Fruit fly (Drosophila melanogaster) whole organism, embryonic: ENCODE data around the gene CG13601.

Source experiments
- Atf6 ChIP-seq: fragments of 200-800 bp; sonication (Bioruptor generic); IDR thresholded peaks from 2 replicates; pipeline ENCODE4 v1.3.6; 2022; ENCODE audit warnings: missing biosample characterization, missing genetic modification characterization
- CG10147 ChIP-seq: fragments of 200-800 bp; sonication (Bioruptor generic); optimal IDR thresholded peaks from 2 replicates; lab custom pipeline; 2019; ENCODE audit warnings: missing biosample characterization, mild to moderate bottlenecking, missing genetic modification characterization, moderate library complexity
- CG11723 ChIP-seq: fragments of 200-800 bp; sonication (Bioruptor generic); optimal IDR thresholded peaks from 2 replicates; lab custom pipeline; 2017; ENCODE audit warnings: missing biosample characterization, mild to moderate bottlenecking, missing genetic modification characterization
- CG12236 ChIP-seq: fragments of 200-800 bp; sonication (Bioruptor generic); optimal IDR thresholded peaks from 2 replicates; lab custom pipeline; 2016; ENCODE audit warnings: missing biosample characterization, missing genetic modification characterization
- CG13123 ChIP-seq: fragments of 200-800 bp; sonication (Bioruptor generic); optimal IDR thresholded peaks from 2 replicates; lab custom pipeline; 2016; ENCODE audit warnings: missing biosample characterization, missing genetic modification characterization
- CG13296 ChIP-seq: fragments of 200-800 bp; sonication (Bioruptor generic); optimal IDR thresholded peaks from 3 replicates; lab custom pipeline; 2018; ENCODE audit warnings: missing biosample characterization, mild to moderate bottlenecking, missing genetic modification characterization
- CG13624 ChIP-seq: fragments of 200-800 bp; sonication (Bioruptor generic); optimal IDR thresholded peaks from 2 replicates; lab custom pipeline; 2016; ENCODE audit warnings: missing biosample characterization, missing genetic modification characterization
- CG14050 ChIP-seq: fragments of 200-800 bp; sonication (Bioruptor generic); IDR thresholded peaks from 3 replicates; pipeline ENCODE4 v1.3.6; 2022; ENCODE audit warnings: missing biosample characterization, missing genetic modification characterization
- CG14860 ChIP-seq: fragments of 200-800 bp; sonication (Bioruptor generic); IDR thresholded peaks from 3 replicates; pipeline ENCODE4 v1.3.6; 2022; ENCODE audit warnings: missing biosample characterization, missing genetic modification characterization; ENCODE audit not compliant: partially characterized antibody
- CG15479 ChIP-seq: fragments of 200-800 bp; sonication (Bioruptor generic); optimal IDR thresholded peaks from 3 replicates; lab custom pipeline; 2019; ENCODE audit warnings: missing biosample characterization, mild to moderate bottlenecking, missing genetic modification characterization, moderate library complexity
- CG1602 ChIP-seq: fragments of 200-800 bp; sonication (Bioruptor generic); optimal IDR thresholded peaks from 3 replicates; lab custom pipeline; 2016; ENCODE audit warnings: missing biosample characterization, missing genetic modification characterization
- CG16813 ChIP-seq: fragments of 200-800 bp; sonication (Bioruptor generic); IDR thresholded peaks from 3 replicates; pipeline ENCODE4 v1.3.6; 2022; ENCODE audit warnings: missing biosample characterization, missing genetic modification characterization; ENCODE audit not compliant: partially characterized antibody
- CG30020 ChIP-seq: fragments of 200-800 bp; optimal IDR thresholded peaks from 2 replicates; lab custom pipeline; 2019; ENCODE audit warnings: missing biosample characterization, mild to moderate bottlenecking, missing genetic modification characterization, moderate library complexity
- CG4360 ChIP-seq: fragments of 200-800 bp; sonication (Bioruptor generic); IDR thresholded peaks from 2 replicates; pipeline ENCODE4 v1.3.6; 2022; ENCODE audit warnings: missing biosample characterization, missing genetic modification characterization
- CG5245 ChIP-seq: fragments of 200-800 bp; sonication (Bioruptor generic); optimal IDR thresholded peaks from 3 replicates; lab custom pipeline; 2016; ENCODE audit warnings: missing biosample characterization, missing genetic modification characterization
- CG6683 ChIP-seq: fragments of 200-800 bp; sonication (Bioruptor generic); optimal IDR thresholded peaks from 2 replicates; lab custom pipeline; 2017; ENCODE audit warnings: missing biosample characterization, mild to moderate bottlenecking, missing genetic modification characterization, missing genetic modification reagents
- CG8478 ChIP-seq: fragments of >200 bp; optimal IDR thresholded peaks from 2 replicates; lab custom pipeline; 2018
- CG9609 ChIP-seq: fragments of 200-800 bp; sonication (Bioruptor generic); optimal IDR thresholded peaks from 3 replicates; lab custom pipeline; 2016; ENCODE audit warnings: missing biosample characterization, missing genetic modification characterization
- CoRest ChIP-seq: fragments of 200-800 bp; sonication (Bioruptor generic); optimal IDR thresholded peaks from 3 replicates; lab custom pipeline; 2018; ENCODE audit warnings: missing biosample characterization, mild to moderate bottlenecking, missing genetic modification characterization, moderate library complexity
- D ChIP-seq, 2 experiments: fragments of 200-800 bp in 1 of 2; fragments of >200 bp in 1 of 2; sonication (Bioruptor generic) in 1 of 2; optimal IDR thresholded peaks; 2 replicates in 1 of 2; 3 replicates in 1 of 2; lab custom pipeline; 2017; ENCODE audit warnings: mild to moderate bottlenecking in 1 of 2, missing biosample characterization in 1 of 2, missing genetic modification characterization in 1 of 2, missing genetic modification reagents in 1 of 2
- Dip3 ChIP-seq: fragments of 200-800 bp; sonication (Bioruptor generic); optimal IDR thresholded peaks from 3 replicates; lab custom pipeline; 2016; ENCODE audit warnings: missing biosample characterization, missing genetic modification characterization
- Dll ChIP-seq: fragments of 200-800 bp; sonication (Bioruptor generic); IDR thresholded peaks from 4 replicates; pipeline ENCODE4 v1.3.6; 2022; ENCODE audit warnings: missing biosample characterization, missing genetic modification characterization; ENCODE audit not compliant: partially characterized antibody
- H2.0 ChIP-seq: fragments of 200-800 bp; sonication (Bioruptor generic); IDR thresholded peaks from 2 replicates; pipeline ENCODE4 v1.3.6; 2022; ENCODE audit warnings: missing biosample characterization, missing genetic modification characterization
- Lhr ChIP-seq: fragments of 200-800 bp; sonication (Bioruptor generic); optimal IDR thresholded peaks from 3 replicates; lab custom pipeline; 2017; ENCODE audit warnings: mild to moderate bottlenecking, missing biosample characterization, missing genetic modification reagents, missing genetic modification characterization
- Sin3A ChIP-seq: fragments of >200 bp; optimal IDR thresholded peaks from 2 replicates; lab custom pipeline; 2018
- Ssrp ChIP-seq: fragments of 200-800 bp; sonication (Bioruptor generic); optimal IDR thresholded peaks from 2 replicates; lab custom pipeline; 2018; ENCODE audit warnings: missing biosample characterization, mild to moderate bottlenecking, missing genetic modification characterization, moderate library complexity
- Stat92E ChIP-seq, 3 experiments: fragments of >200 bp in 2 of 3; fragments of 200-800 bp in 1 of 3; sonication (Bioruptor generic) in 1 of 3; optimal IDR thresholded peaks; 2 replicates each; lab custom pipeline; 2017 to 2019; ENCODE audit warnings: missing biosample characterization in 3 of 3, missing genetic modification characterization in 3 of 3, mild to moderate bottlenecking in 1 of 3, moderate library complexity in 1 of 3
- ab ChIP-seq: fragments of 200-800 bp; sonication (Bioruptor generic); optimal IDR thresholded peaks from 2 replicates; lab custom pipeline; 2016; ENCODE audit warnings: missing biosample characterization, missing genetic modification characterization
- bowl ChIP-seq: fragments of 200-800 bp; sonication (Bioruptor generic); IDR thresholded peaks from 2 replicates; pipeline ENCODE4 v1.3.6; 2022; ENCODE audit warnings: missing biosample characterization, missing genetic modification characterization
- cato ChIP-seq: fragments of 200-800 bp; sonication (Bioruptor generic); optimal IDR thresholded peaks from 2 replicates; lab custom pipeline; 2016; ENCODE audit warnings: missing biosample characterization, missing genetic modification characterization, borderline replicate concordance
- chn ChIP-seq: fragments of 200-800 bp; sonication (Bioruptor generic); optimal IDR thresholded peaks from 2 replicates; lab custom pipeline; 2016; ENCODE audit warnings: missing biosample characterization, missing genetic modification characterization
- ci ChIP-seq: fragments of 200-800 bp; sonication (Bioruptor generic); IDR thresholded peaks from 3 replicates; pipeline ENCODE4 v1.3.6; 2022; ENCODE audit warnings: missing biosample characterization, missing genetic modification characterization
- crol ChIP-seq: fragments of 200-800 bp; sonication (Bioruptor generic); IDR thresholded peaks from 2 replicates; pipeline ENCODE4 v1.3.6; 2022; ENCODE audit warnings: missing biosample characterization, missing genetic modification characterization
- dmrt11E ChIP-seq: fragments of 200-800 bp; sonication (Bioruptor generic); optimal IDR thresholded peaks from 3 replicates; lab custom pipeline; 2018; ENCODE audit warnings: missing biosample characterization, mild to moderate bottlenecking, missing genetic modification characterization, moderate library complexity
- esg ChIP-seq: fragments of 200-800 bp; sonication (Bioruptor generic); conservative IDR thresholded peaks from 2 replicates; pipeline ENCODE4 v1.3.6; 2022; ENCODE audit warnings: missing biosample characterization, missing genetic modification characterization
- exex ChIP-seq: fragments of 200-800 bp; sonication (Bioruptor generic); optimal IDR thresholded peaks from 4 replicates; lab custom pipeline; 2018; ENCODE audit warnings: missing biosample characterization, mild to moderate bottlenecking, missing genetic modification characterization, moderate library complexity
- ham ChIP-seq: fragments of 200-800 bp; sonication (Bioruptor generic); IDR thresholded peaks from 2 replicates; pipeline ENCODE4 v1.3.6; 2022; ENCODE audit warnings: missing biosample characterization, missing genetic modification characterization
- jigr1 ChIP-seq: fragments of 200-800 bp; sonication (Bioruptor generic); IDR thresholded peaks from 3 replicates; pipeline ENCODE4 v1.3.6; 2022; ENCODE audit warnings: missing biosample characterization, missing genetic modification characterization
- jing ChIP-seq: fragments of 200-800 bp; sonication (Bioruptor generic); optimal IDR thresholded peaks from 2 replicates; lab custom pipeline; 2018; ENCODE audit warnings: missing biosample characterization, mild to moderate bottlenecking, missing genetic modification characterization
- lab ChIP-seq: fragments of 200-800 bp; sonication (Bioruptor generic); optimal IDR thresholded peaks from 3 replicates; lab custom pipeline; 2017; ENCODE audit warnings: missing biosample characterization, missing genetic modification characterization, mild to moderate bottlenecking, moderate library complexity, missing genetic modification reagents
- lilli ChIP-seq: fragments of 200-800 bp; sonication (Bioruptor generic); optimal IDR thresholded peaks from 3 replicates; lab custom pipeline; 2016; ENCODE audit warnings: missing biosample characterization, missing genetic modification characterization
- pnt ChIP-seq: fragments of 200-800 bp; sonication (Bioruptor generic); optimal IDR thresholded peaks from 3 replicates; lab custom pipeline; 2016; ENCODE audit warnings: missing biosample characterization, missing genetic modification characterization
- pzg ChIP-seq: fragments of 200-800 bp; sonication (Bioruptor generic); optimal IDR thresholded peaks from 3 replicates; lab custom pipeline; 2018; ENCODE audit warnings: missing biosample characterization, mild to moderate bottlenecking, missing genetic modification characterization, moderate library complexity
- scrt ChIP-seq: fragments of 200-800 bp; sonication (Bioruptor generic); optimal IDR thresholded peaks from 2 replicates; lab custom pipeline; 2018; ENCODE audit warnings: missing biosample characterization, mild to moderate bottlenecking, missing genetic modification characterization, moderate library complexity
- slbo ChIP-seq: fragments of 200-800 bp; sonication (Bioruptor generic); IDR thresholded peaks from 2 replicates; pipeline ENCODE4 v1.3.6; 2022; ENCODE audit warnings: missing biosample characterization, missing genetic modification characterization
- slp2 ChIP-seq: fragments of 200-800 bp; sonication (Bioruptor generic); optimal IDR thresholded peaks from 2 replicates; lab custom pipeline; 2016; ENCODE audit warnings: missing biosample characterization, missing genetic modification characterization
- sug ChIP-seq: fragments of 200-800 bp; optimal IDR thresholded peaks from 2 replicates; lab custom pipeline; 2019; ENCODE audit warnings: missing biosample characterization, mild to moderate bottlenecking, missing genetic modification characterization, moderate library complexity
- zen ChIP-seq: fragments of 200-800 bp; sonication (Bioruptor generic); optimal IDR thresholded peaks from 3 replicates; lab custom pipeline; 2018; ENCODE audit warnings: missing biosample characterization, mild to moderate bottlenecking, missing genetic modification characterization, moderate library complexity
- zfh2 ChIP-seq: fragments of 200-800 bp; sonication (Bioruptor generic); optimal IDR thresholded peaks from 2 replicates; lab custom pipeline; 2016; ENCODE audit warnings: missing biosample characterization, missing genetic modification characterization

CG13601 gene

dm6 chr3R:23958091-23958838 lies 30.8 kb upstream of the CG13601 start, which contains the start of the genes GluProRS and AP-1sigma (continued):
- TF ChIP-seq Ssrp, result peak; percentile 87
- TF ChIP-seq ham (GFP tag; lab: Robert Waterston, UW), result peak; percentile 82; the same call in 1 of the 2 replicates
- peak; percentile 58 for TF ChIP-seq exex (tag; lab: Kevin White, UChicago)
- peak; percentile 98 for TF ChIP-seq slbo
- TF ChIP-seq lilli (GFP tag; lab: Kevin White, UChicago), result peak; percentile 95
- TF ChIP-seq CG5245 (GFP tag; lab: Kevin White, UChicago), result peak; percentile 92
- peak; percentile 88 for TF ChIP-seq cato (GFP tag; lab: Kevin White, UChicago)
- TF ChIP-seq ab (GFP tag; lab: Kevin White, UChicago), result peak; percentile 55
- peak; percentile 87 for TF ChIP-seq zen (tag; lab: Kevin White, UChicago)
- TF ChIP-seq CG1602 (GFP tag; lab: Kevin White, UChicago), result peak; percentile 94
- TF ChIP-seq CG30020, result peak; percentile 74
- TF ChIP-seq lab (GFP tag; lab: Kevin White, UChicago), result peak; percentile 92
- TF ChIP-seq CG4360 (GFP tag; lab: Robert Waterston, UW), result peak; percentile 78
- TF ChIP-seq sug (tag; lab: Kevin White, UChicago), result peak; percentile 89
- peak; percentile 92 for TF ChIP-seq zfh2 (GFP tag; lab: Kevin White, UChicago)
- peak; percentile 72 for TF ChIP-seq CG9609 (GFP tag; lab: Kevin White, UChicago)
- TF ChIP-seq pzg (GFP tag; lab: Kevin White, UChicago), result peak; percentile 78
- peak; percentile 89 for TF ChIP-seq jigr1 (GFP tag; lab: Robert Waterston, UW)
- peak; percentile 96 for TF ChIP-seq ci (GFP tag; lab: Robert Waterston, UW)
- peak; percentile 95 for TF ChIP-seq esg (GFP tag; lab: Robert Waterston, UW)
- TF ChIP-seq slp2 (GFP tag; lab: Kevin White, UChicago), result peak; percentile 62
- TF ChIP-seq crol, result peak; percentile 66
- peak in 1 of 3 experiments; percentile 67 for TF ChIP-seq Stat92E (GFP tag; optimal IDR thresholded peaks at IDR 0.05; lab: Kevin White, UChicago)
- peak; percentile 46 for TF ChIP-seq CG12236 (GFP tag; lab: Kevin White, UChicago)
- TF ChIP-seq CG15479, result no peak
- TF ChIP-seq CG11723, result peak; percentile 73
- TF ChIP-seq CG8478 (lab: Kevin White, UChicago), result peak; percentile 69
- TF ChIP-seq Atf6 (GFP tag; lab: Robert Waterston, UW), result peak; percentile 94
- peak; percentile 90 for TF ChIP-seq chn (GFP tag; lab: Kevin White, UChicago)
- TF ChIP-seq CG14860 (GFP tag; lab: Robert Waterston, UW), result peak; percentile 93
- TF ChIP-seq CG6683 (GFP tag; lab: Kevin White, UChicago), result peak; percentile 68
- TF ChIP-seq CG13123 (GFP tag; lab: Kevin White, UChicago), result peak; percentile 87
- peak; percentile 74 for TF ChIP-seq Lhr (GFP tag; lab: Kevin White, UChicago)
- peak; percentile 84 for TF ChIP-seq CG13624
- peak; percentile 85 for TF ChIP-seq Dip3 (GFP tag; lab: Kevin White, UChicago)
- TF ChIP-seq dmrt11E (tag; lab: Kevin White, UChicago), result peak; percentile 89
- TF ChIP-seq Sin3A (lab: Kevin White, UChicago), result peak; percentile 99
- no peak for TF ChIP-seq D (optimal IDR thresholded peaks at IDR 0.05; lab: Kevin White, UChicago)
- peak; percentile 75 for TF ChIP-seq D (GFP tag; optimal IDR thresholded peaks at IDR 0.05; lab: Kevin White, UChicago)
- no peak for TF ChIP-seq CG10147 (GFP tag; lab: Kevin White, UChicago)
- peak; percentile 88 for TF ChIP-seq pnt (GFP tag; lab: Kevin White, UChicago)
- TF ChIP-seq CG14050 (GFP tag; lab: Robert Waterston, UW), result peak; percentile 90
- TF ChIP-seq H2.0 (GFP tag; lab: Robert Waterston, UW), result peak; percentile 97
- peak; percentile 77 for TF ChIP-seq scrt
- peak; percentile 67 for TF ChIP-seq bowl
- TF ChIP-seq jing, result peak; percentile 74
- TF ChIP-seq Dll (GFP tag; lab: Robert Waterston, UW), result peak; percentile 97
- TF ChIP-seq CG13296 (GFP tag; lab: Kevin White, UChicago), result peak; percentile 84
- peak; percentile 97 for TF ChIP-seq CG16813 (GFP tag; lab: Robert Waterston, UW)
- TF ChIP-seq CoRest, result peak; percentile 92
